Worm (Caenorhabditis elegans): Measurements from ENCODE around the gene sprp-4.

The sprp-4 gene

DNA sequence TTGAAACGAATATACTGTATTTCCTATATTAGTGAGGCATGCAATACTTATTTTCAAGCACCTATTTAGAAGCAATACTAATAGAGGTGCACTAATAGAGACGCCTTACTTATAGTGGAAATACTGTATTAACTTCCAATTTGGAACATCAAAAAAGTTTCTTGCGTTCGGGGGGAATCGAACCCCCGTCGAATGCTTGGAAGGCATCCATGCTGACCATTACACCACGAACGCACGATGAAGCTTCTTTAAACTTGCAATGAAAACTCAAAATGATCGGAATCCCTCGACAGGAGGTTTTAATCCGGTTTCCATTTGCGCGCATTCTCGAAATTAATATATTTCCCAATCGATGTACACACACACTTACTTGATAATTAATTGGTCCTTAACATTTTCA is 15.2 kb downstream of the sprp-4 start:
- TF ChIP-seq blmp-1 (tag; optimal IDR thresholded peaks at IDR 0.05) = no peak
- no peak for TF ChIP-seq elt-1 (tag; optimal IDR thresholded peaks at IDR 0.05; ENCODE audit: borderline replicate concordance, insufficient read depth)
- no peak for TF ChIP-seq mab-5 (tag; optimal IDR thresholded peaks at IDR 0.05)

DNA sequence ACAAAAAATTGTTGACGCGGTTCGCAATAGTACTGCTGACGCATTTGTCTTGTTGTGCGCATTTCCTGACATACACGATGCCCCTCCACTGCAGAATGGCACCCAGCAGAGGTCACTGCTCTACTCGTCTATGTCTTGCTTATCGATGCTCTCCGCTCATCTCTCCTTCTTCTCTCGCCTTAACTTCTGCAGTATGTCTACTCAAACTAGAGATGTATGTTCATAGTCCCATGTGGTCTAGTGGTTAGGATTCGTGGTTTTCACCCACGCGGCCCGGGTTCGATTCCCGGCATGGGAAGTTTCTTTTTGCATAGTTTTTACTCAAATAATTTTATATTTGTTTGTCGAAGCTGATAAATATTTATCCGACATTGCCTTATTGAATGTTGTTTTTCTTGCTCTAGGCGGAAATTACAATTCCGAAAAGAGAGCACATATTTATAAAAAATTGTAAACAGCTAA is 17.5 kb downstream of the sprp-4 start, which contains the start of gene C28G1.2:
Gene C28G1.2 (plus strand): TSS at position 130 of the 462 bp plus-strand sequence.
- peak; percentile 78 for TF ChIP-seq ces-1 (GFP tag; optimal IDR thresholded peaks at IDR 0.05)
- peak; percentile 90 for TF ChIP-seq bed-3 (GFP tag; optimal IDR thresholded peaks at IDR 0.05)
- TF ChIP-seq pha-4 (tag; optimal IDR thresholded peaks at IDR 0.05) = peak; percentile 65
- TF ChIP-seq ceh-43 (GFP tag; optimal IDR thresholded peaks at IDR 0.05) = peak; percentile 94
- TF ChIP-seq nhr-28 (tag; optimal IDR thresholded peaks at IDR 0.05) = peak; percentile 67
- TF ChIP-seq unc-62 (GFP tag; optimal IDR thresholded peaks at IDR 0.05) = peak; percentile 69
- TF ChIP-seq unc-120 (tag; optimal IDR thresholded peaks at IDR 0.05; ENCODE audit: poor library complexity, severe bottlenecking) = peak; percentile 98
- TF ChIP-seq hlh-1 (tag; optimal IDR thresholded peaks at IDR 0.05) = peak; percentile 69
- peak; percentile 89 for TF ChIP-seq nhr-237 (tag; optimal IDR thresholded peaks at IDR 0.05)
- peak; percentile 51 for TF ChIP-seq ztf-11 (tag; optimal IDR thresholded peaks at IDR 0.05)
- peak; percentile 15 for TF ChIP-seq elt-3 (tag; optimal IDR thresholded peaks at IDR 0.05)
- no peak for TF ChIP-seq zip-8 (tag; optimal IDR thresholded peaks at IDR 0.05)
- TF ChIP-seq ham-2 (GFP tag; optimal IDR thresholded peaks at IDR 0.05) = peak; percentile 93
- TF ChIP-seq tbx-8 (GFP tag; optimal IDR thresholded peaks at IDR 0.05) = peak; percentile 94
- TF ChIP-seq sptf-1 (tag; optimal IDR thresholded peaks at IDR 0.05) = peak; percentile 98
- peak; percentile 78 for TF ChIP-seq mep-1 (tag; optimal IDR thresholded peaks at IDR 0.05)
- TF ChIP-seq mab-5 (tag; optimal IDR thresholded peaks at IDR 0.05) = peak; percentile 1
- TF ChIP-seq blmp-1 (tag; optimal IDR thresholded peaks at IDR 0.05) = peak; percentile 21
- TF ChIP-seq ceh-39 (tag; optimal IDR thresholded peaks at IDR 0.05) = peak; percentile 69
- TF ChIP-seq ceh-83 (GFP tag; optimal IDR thresholded peaks at IDR 0.05) = peak; percentile 98
- peak; percentile 99 for TF ChIP-seq mls-2 (tag; optimal IDR thresholded peaks at IDR 0.05)
- TF ChIP-seq flh-1 (GFP tag; optimal IDR thresholded peaks at IDR 0.05) = peak; percentile 94
- TF ChIP-seq sem-2 (GFP tag; optimal IDR thresholded peaks at IDR 0.05) = peak; percentile 92
- TF ChIP-seq nhr-12 (tag; optimal IDR thresholded peaks at IDR 0.05) = peak; percentile 68
- peak; percentile 97 for TF ChIP-seq M03D4.4 (tag; optimal IDR thresholded peaks at IDR 0.05)
- peak; percentile 93 for TF ChIP-seq lin-32 (GFP tag; optimal IDR thresholded peaks at IDR 0.05)
- TF ChIP-seq drap-1 (GFP tag; optimal IDR thresholded peaks at IDR 0.05) = peak; percentile 98
- peak; percentile 97 for TF ChIP-seq cnd-1 (tag; optimal IDR thresholded peaks at IDR 0.05)
- no peak for TF ChIP-seq snpc-4 (tag; optimal IDR thresholded peaks at IDR 0.05)
- TF ChIP-seq unc-39 (tag; optimal IDR thresholded peaks at IDR 0.05) = peak; percentile 88
- no peak for TF ChIP-seq nhr-76 (tag; optimal IDR thresholded peaks at IDR 0.05)
- peak; percentile 72 for TF ChIP-seq lin-13 (tag; optimal IDR thresholded peaks at IDR 0.05)
- TF ChIP-seq lsy-2 (tag; optimal IDR thresholded peaks at IDR 0.05) = peak; percentile 79
- TF ChIP-seq elt-1 (tag; optimal IDR thresholded peaks at IDR 0.05; ENCODE audit: borderline replicate concordance, insufficient read depth) = peak; percentile 33
- peak; percentile 28 for TF ChIP-seq nhr-2 (tag; optimal IDR thresholded peaks at IDR 0.05)

DNA sequence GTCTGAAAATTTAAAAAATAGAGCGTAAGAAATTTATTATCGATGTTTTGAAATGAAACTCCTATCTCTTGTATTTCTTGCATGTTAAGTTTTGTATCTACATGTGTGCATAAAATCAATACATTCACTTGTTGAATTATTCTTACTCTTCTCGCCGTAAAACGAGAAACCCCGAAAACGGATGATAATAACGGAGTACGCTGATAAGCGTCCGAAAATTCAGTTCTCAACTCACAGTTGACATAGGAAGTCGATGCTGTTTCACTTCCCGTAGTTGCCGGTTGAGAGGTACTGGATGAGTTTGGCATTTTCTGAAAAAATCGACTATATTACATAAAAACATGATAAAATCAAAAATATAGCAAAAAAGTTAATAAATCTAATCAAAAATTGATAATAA is 18.0 kb downstream of the sprp-4 start, which contains the start of gene sec-15:
Gene sec-15 (minus strand): TSS at position 311 of the 400 bp plus-strand sequence.
- TF ChIP-seq elt-3 (tag; optimal IDR thresholded peaks at IDR 0.05) (no peak), hlh-1 (tag; optimal IDR thresholded peaks at IDR 0.05) (no peak), blmp-1 (tag; optimal IDR thresholded peaks at IDR 0.05) (no peak), lin-32 (GFP tag; optimal IDR thresholded peaks at IDR 0.05) (no peak), unc-62 (GFP tag; optimal IDR thresholded peaks at IDR 0.05) (no peak), flh-1 (GFP tag; optimal IDR thresholded peaks at IDR 0.05) (no peak), mep-1 (tag; optimal IDR thresholded peaks at IDR 0.05) (no peak), mab-5 (tag; optimal IDR thresholded peaks at IDR 0.05) (no peak), nhr-28 (tag; optimal IDR thresholded peaks at IDR 0.05) (no peak), pha-4 (tag; optimal IDR thresholded peaks at IDR 0.05) (no peak), snpc-4 (tag; optimal IDR thresholded peaks at IDR 0.05) (no peak), lin-13 (tag; optimal IDR thresholded peaks at IDR 0.05) (no peak)

DNA sequence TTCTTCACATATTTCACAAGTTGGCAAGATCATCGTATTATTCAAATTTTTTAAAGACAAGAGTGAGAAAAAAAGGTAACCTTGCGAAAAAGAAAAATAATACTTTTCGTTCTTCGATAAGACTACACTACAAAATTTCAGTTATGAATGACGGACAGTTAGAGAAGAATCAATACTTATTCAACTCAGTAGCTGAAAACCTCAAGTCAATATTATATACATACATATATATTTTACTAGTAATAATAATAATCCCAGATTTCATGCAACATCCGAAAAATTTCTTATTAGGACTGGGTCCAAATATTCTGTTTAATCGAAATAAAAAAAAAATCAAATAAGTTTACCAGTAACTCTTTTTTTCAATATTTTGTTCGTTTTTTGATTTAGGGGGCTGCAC is 22.3 kb downstream of the sprp-4 start, which contains the start of gene C28G1.6:
Gene C28G1.6 (minus strand): TSS at position 101 of the 400 bp plus-strand sequence.
- no peak for TF ChIP-seq nhr-12 (tag; optimal IDR thresholded peaks at IDR 0.05)
- no peak for TF ChIP-seq elt-3 (tag; optimal IDR thresholded peaks at IDR 0.05)
- no peak for TF ChIP-seq ceh-83 (GFP tag; optimal IDR thresholded peaks at IDR 0.05)
- TF ChIP-seq lin-13 (tag; optimal IDR thresholded peaks at IDR 0.05) = no peak
- no peak for TF ChIP-seq sem-2 (GFP tag; optimal IDR thresholded peaks at IDR 0.05)
- TF ChIP-seq unc-120 (tag; optimal IDR thresholded peaks at IDR 0.05; ENCODE audit: poor library complexity, severe bottlenecking) = no peak
- no peak for TF ChIP-seq nhr-2 (tag; optimal IDR thresholded peaks at IDR 0.05)
- no peak for TF ChIP-seq unc-62 (GFP tag; optimal IDR thresholded peaks at IDR 0.05)
- TF ChIP-seq nhr-237 (tag; optimal IDR thresholded peaks at IDR 0.05) = no peak
- TF ChIP-seq snpc-4 (tag; optimal IDR thresholded peaks at IDR 0.05) = no peak
- TF ChIP-seq hlh-1 (tag; optimal IDR thresholded peaks at IDR 0.05) = no peak
- no peak for TF ChIP-seq sptf-1 (tag; optimal IDR thresholded peaks at IDR 0.05)
- TF ChIP-seq blmp-1 (tag; optimal IDR thresholded peaks at IDR 0.05) = no peak
- no peak for TF ChIP-seq mls-2 (tag; optimal IDR thresholded peaks at IDR 0.05)
- no peak for TF ChIP-seq ham-2 (GFP tag; optimal IDR thresholded peaks at IDR 0.05)
- TF ChIP-seq lsy-2 (tag; optimal IDR thresholded peaks at IDR 0.05) = no peak
- TF ChIP-seq M03D4.4 (tag; optimal IDR thresholded peaks at IDR 0.05) = no peak
- TF ChIP-seq unc-39 (tag; optimal IDR thresholded peaks at IDR 0.05) = no peak
- TF ChIP-seq pha-4 (tag; optimal IDR thresholded peaks at IDR 0.05) = no peak
- no peak for TF ChIP-seq ztf-11 (tag; optimal IDR thresholded peaks at IDR 0.05)

Data from whole organism, mixed stage, embryonic.